Fruit fly (Drosophila melanogaster): ENCODE measurements around the gene sesB.

sesB gene

DNA sequence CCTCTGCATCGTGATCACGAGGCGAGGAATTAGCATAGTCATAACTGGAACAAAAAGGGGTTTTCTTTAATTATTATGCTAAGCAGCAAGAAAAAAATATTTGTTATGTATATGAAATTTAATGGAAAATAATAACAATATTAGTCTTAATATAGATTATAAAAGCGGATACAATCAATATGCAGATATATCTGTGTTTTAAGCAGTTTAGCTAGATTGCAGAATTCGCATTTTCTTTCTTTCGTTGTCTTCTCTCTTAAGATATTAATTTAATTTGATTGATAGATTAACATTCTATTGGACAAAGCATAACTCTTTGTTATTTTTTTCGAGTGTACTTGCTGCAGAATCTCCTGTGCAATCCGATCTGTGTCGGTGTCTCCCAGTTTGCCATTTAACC is 40.5 kb upstream of the sesB start:
- TF ChIP-seq CG4318 (GFP tag; optimal IDR thresholded peaks at IDR 0.05) (no peak), Hr39 (GFP tag; optimal IDR thresholded peaks at IDR 0.05) (no peak), dsx (GFP tag; optimal IDR thresholded peaks at IDR 0.05; ENCODE audit: poor library complexity, severe bottlenecking) (no peak), achi (GFP tag; optimal IDR thresholded peaks at IDR 0.05) (peak; percentile 35), Sox15 (GFP tag; optimal IDR thresholded peaks at IDR 0.05) (no peak), CG34406 (GFP tag; optimal IDR thresholded peaks at IDR 0.05) (peak; percentile 19), Lpt (GFP tag; optimal IDR thresholded peaks at IDR 0.05) (no peak), svp (GFP tag) (peak; percentile 74), CG10631 (GFP tag; optimal IDR thresholded peaks at IDR 0.05) (peak; percentile 16), topi (GFP tag; optimal IDR thresholded peaks at IDR 0.05) (no peak), fkh (GFP tag; optimal IDR thresholded peaks at IDR 0.05) (no peak), CG6808 (GFP tag; optimal IDR thresholded peaks at IDR 0.05) (peak; percentile 3), CG7368 (GFP tag; optimal IDR thresholded peaks at IDR 0.05) (no peak), fd59A (GFP tag; optimal IDR thresholded peaks at IDR 0.05) (no peak), ss (GFP tag; optimal IDR thresholded peaks at IDR 0.05) (peak in 1 of 2 experiments; percentile 23), salr (GFP tag; optimal IDR thresholded peaks at IDR 0.05) (no peak), vri (GFP tag; optimal IDR thresholded peaks at IDR 0.05) (no peak), spab (GFP tag; optimal IDR thresholded peaks at IDR 0.05) (peak; percentile 30), Smox (GFP tag; optimal IDR thresholded peaks at IDR 0.05) (no peak), esn (GFP tag; optimal IDR thresholded peaks at IDR 0.05) (peak; percentile 51), CG6276 (GFP tag; optimal IDR thresholded peaks at IDR 0.05) (no peak), CG3919 (GFP tag; optimal IDR thresholded peaks at IDR 0.05) (no peak), CG1621 (tag; optimal IDR thresholded peaks at IDR 0.05) (no peak), dac (GFP tag; optimal IDR thresholded peaks at IDR 0.05) (no peak), CG6792 (GFP tag; optimal IDR thresholded peaks at IDR 0.05) (peak; percentile 27), Met (GFP tag; optimal IDR thresholded peaks at IDR 0.05) (peak; percentile 28), CG9139 (GFP tag; optimal IDR thresholded peaks at IDR 0.05) (no peak), cyc (GFP tag; optimal IDR thresholded peaks at IDR 0.05) (no peak), Hr4 (GFP tag; optimal IDR thresholded peaks at IDR 0.05) (no peak), Eip78C (GFP tag) (peak; percentile 63), Ets21C (GFP tag; optimal IDR thresholded peaks at IDR 0.05) (no peak), CG11762 (GFP tag; optimal IDR thresholded peaks at IDR 0.05; ENCODE audit: insufficient read depth) (no peak), acj6 (GFP tag; optimal IDR thresholded peaks at IDR 0.05) (peak; percentile 20), CG11294 (GFP tag; IDR thresholded peaks at IDR 0.05) (no peak), CG8119 (GFP tag; IDR thresholded peaks at IDR 0.05) (no peak), pdm3 (GFP tag; optimal IDR thresholded peaks at IDR 0.05) (no peak), Eip75B (GFP tag; optimal IDR thresholded peaks at IDR 0.05) (no peak), Ets96B (tag; optimal IDR thresholded peaks at IDR 0.05) (peak; percentile 27), Gug (GFP tag; IDR thresholded peaks at IDR 0.05) (no peak), CG10669 (GFP tag; optimal IDR thresholded peaks at IDR 0.05) (peak; percentile 6), Blimp-1 (GFP tag; optimal IDR thresholded peaks at IDR 0.05) (no peak), lz (GFP tag; optimal IDR thresholded peaks at IDR 0.05) (no peak), CG8632 (GFP tag; optimal IDR thresholded peaks at IDR 0.05) (no peak), CG16779 (tag; optimal IDR thresholded peaks at IDR 0.05) (no peak), Sox102F (GFP tag; optimal IDR thresholded peaks at IDR 0.05) (peak; percentile 5), CG3032 (tag; optimal IDR thresholded peaks at IDR 0.05) (peak; percentile 35)
